Worm (Caenorhabditis elegans) whole organism, young adult: ENCODE results near the gene madf-3.

Source experiments
- F10E7.11 ChIP-seq: sonication (generic microtip); optimal IDR thresholded peaks from 2 replicates; lab custom pipeline; 2017; ENCODE audit warnings: mild to moderate bottlenecking, missing genetic modification characterization, moderate library complexity, missing compliant biosample characterization
- F22D6.2 ChIP-seq: sonication (generic microtip); optimal IDR thresholded peaks from 2 replicates; lab custom pipeline; 2016; ENCODE audit warnings: mild to moderate bottlenecking, missing genetic modification characterization, missing compliant biosample characterization
- F39B2.1 ChIP-seq: fragments of 200-800 bp; sonication (Bioruptor generic); IDR thresholded peaks from 2 replicates; pipeline ENCODE4 v1.3.6; 2022; ENCODE audit warnings: missing genetic modification reagents, missing genetic modification characterization, missing compliant biosample characterization
- F49E8.2 ChIP-seq: sonication (generic microtip); optimal IDR thresholded peaks from 3 replicates; lab custom pipeline; 2017; ENCODE audit warnings: missing genetic modification characterization, mild to moderate bottlenecking, missing compliant biosample characterization, antibody characterized with exemption, moderate library complexity; ENCODE audit not compliant: insufficient read depth
- F57A8.1 ChIP-seq: fragments of 200-800 bp; sonication (Bioruptor generic); optimal IDR thresholded peaks from 2 replicates; lab custom pipeline; 2018; ENCODE audit warnings: mild to moderate bottlenecking, missing genetic modification characterization, moderate library complexity, missing compliant biosample characterization
- T07F8.4 ChIP-seq: sonication (generic microtip); optimal IDR thresholded peaks from 2 replicates; lab custom pipeline; 2016; ENCODE audit warnings: mild to moderate bottlenecking, missing genetic modification characterization, moderate library complexity, missing compliant biosample characterization
- Y56A3A.18 ChIP-seq: fragments of 200-800 bp; sonication (Bioruptor generic); IDR thresholded peaks from 2 replicates; pipeline ENCODE4 v1.3.6; 2022; ENCODE audit warnings: missing genetic modification reagents, missing genetic modification characterization, missing compliant biosample characterization
- ZK185.1 ChIP-seq: sonication (generic microtip); optimal IDR thresholded peaks from 2 replicates; lab custom pipeline; 2016; ENCODE audit warnings: mild to moderate bottlenecking, missing genetic modification characterization, missing compliant biosample characterization; ENCODE audit not compliant: poor library complexity, severe bottlenecking
- ama-1 ChIP-seq, 3 experiments: fragments of 150-350 bp in 1 of 3; sonication (generic microtip) in 2 of 3; optimal IDR thresholded peaks; 2 replicates each; lab custom pipeline; 2014 to 2018; ENCODE audit warnings: missing biosample characterization in 2 of 3, missing genetic modification characterization in 2 of 3, missing genetic modification reagents in 2 of 3
- attf-5 ChIP-seq: fragments of 200-800 bp; sonication (Bioruptor generic); optimal IDR thresholded peaks from 2 replicates; lab custom pipeline; 2018; ENCODE audit warnings: mild to moderate bottlenecking, missing genetic modification characterization, missing compliant biosample characterization
- attf-6 ChIP-seq: fragments of 200-800 bp; sonication (Bioruptor generic); IDR thresholded peaks from 2 replicates; pipeline ENCODE4 v1.3.6; 2022; ENCODE audit warnings: missing genetic modification reagents, missing genetic modification characterization, missing compliant biosample characterization
- bed-2 ChIP-seq: fragments of 200-800 bp; sonication (Bioruptor generic); IDR thresholded peaks from 2 replicates; pipeline ENCODE4 v1.3.6; 2022; ENCODE audit warnings: missing genetic modification reagents, missing genetic modification characterization, missing compliant biosample characterization
- cebp-1 ChIP-seq, 2 experiments: fragments of 200-800 bp in 1 of 2; sonication (Bioruptor generic) in 1 of 2; sonication (generic microtip) in 1 of 2; IDR thresholded peaks in 1 of 2; optimal IDR thresholded peaks in 1 of 2; 2 replicates each; pipeline versions ENCODE4 v1.3.6 to Lab custom; 2017 to 2022; ENCODE audit warnings: missing compliant biosample characterization in 2 of 2, missing genetic modification characterization in 2 of 2, mild to moderate bottlenecking in 1 of 2, missing genetic modification reagents in 1 of 2, moderate library complexity in 1 of 2
- cebp-2 ChIP-seq: fragments of 200-800 bp; sonication (Bioruptor generic); IDR thresholded peaks from 2 replicates; pipeline ENCODE4 v1.3.6; 2022; ENCODE audit warnings: missing genetic modification characterization, missing compliant biosample characterization
- ceh-27 ChIP-seq: fragments of 200-800 bp; sonication (Bioruptor generic); optimal IDR thresholded peaks from 2 replicates; lab custom pipeline; 2018; ENCODE audit warnings: mild to moderate bottlenecking, missing genetic modification characterization, moderate library complexity, missing compliant biosample characterization
- ceh-40 ChIP-seq: fragments of 200-800 bp; sonication (Bioruptor generic); IDR thresholded peaks from 2 replicates; pipeline ENCODE4 v1.3.6; 2022; ENCODE audit warnings: missing genetic modification characterization, missing compliant biosample characterization
- ceh-79 ChIP-seq: sonication (generic microtip); optimal IDR thresholded peaks from 2 replicates; lab custom pipeline; 2017; ENCODE audit warnings: mild to moderate bottlenecking, missing genetic modification characterization, missing compliant biosample characterization
- die-1 ChIP-seq: sonication (generic microtip); optimal IDR thresholded peaks from 2 replicates; lab custom pipeline; 2016; ENCODE audit warnings: missing genotype, mild to moderate bottlenecking, missing genetic modification characterization, missing compliant biosample characterization
- dpff-1 ChIP-seq: sonication (generic microtip); optimal IDR thresholded peaks from 2 replicates; lab custom pipeline; 2017; ENCODE audit warnings: mild to moderate bottlenecking, missing genetic modification characterization, missing compliant biosample characterization
- dpl-1 ChIP-seq: fragments of 150-350 bp; optimal IDR thresholded peaks from 2 replicates; lab custom pipeline; 2014; ENCODE audit warnings: missing biosample characterization, missing genetic modification reagents, missing genetic modification characterization
- egl-18 ChIP-seq: fragments of 200-800 bp; sonication (Bioruptor generic); IDR thresholded peaks from 2 replicates; pipeline ENCODE4 v1.3.6; 2022; ENCODE audit warnings: missing genetic modification reagents, missing genetic modification characterization, missing compliant biosample characterization
- fkh-3 ChIP-seq: sonication (generic microtip); optimal IDR thresholded peaks from 2 replicates; lab custom pipeline; 2016; ENCODE audit warnings: mild to moderate bottlenecking, missing genetic modification characterization, missing compliant biosample characterization
- hmg-1.2 ChIP-seq: fragments of 200-800 bp; sonication (Bioruptor generic); IDR thresholded peaks from 2 replicates; pipeline ENCODE4 v1.3.6; 2022; ENCODE audit warnings: missing genetic modification reagents, missing genetic modification characterization, missing compliant biosample characterization
- hmg-20 ChIP-seq: fragments of 200-800 bp; sonication (Bioruptor generic); IDR thresholded peaks from 2 replicates; pipeline ENCODE4 v1.3.6; 2022; ENCODE audit warnings: missing genetic modification reagents, missing genetic modification characterization, missing compliant biosample characterization
- let-526 ChIP-seq: fragments of 200-800 bp; sonication (Bioruptor generic); IDR thresholded peaks from 2 replicates; pipeline ENCODE4 v1.3.6; 2022; ENCODE audit warnings: missing genetic modification reagents, missing genetic modification characterization, missing compliant biosample characterization
- lin-26 ChIP-seq: fragments of 200-800 bp; sonication (Bioruptor generic); IDR thresholded peaks from 2 replicates; pipeline ENCODE4 v1.3.6; 2022; ENCODE audit warnings: missing genetic modification reagents, missing genetic modification characterization, missing compliant biosample characterization
- lin-35 ChIP-seq, 3 experiments: fragments of 150-350 bp in 2 of 3; sonication (generic microtip) in 1 of 3; optimal IDR thresholded peaks; 2 replicates each; lab custom pipeline; 2014 to 2018; ENCODE audit warnings: missing biosample characterization in 3 of 3, missing genetic modification characterization in 3 of 3, missing genetic modification reagents in 3 of 3
- lir-1 ChIP-seq: fragments of 200-800 bp; sonication (Bioruptor generic); conservative IDR thresholded peaks from 2 replicates; pipeline ENCODE4 v1.3.6; 2022; ENCODE audit warnings: missing genetic modification reagents, missing genetic modification characterization, missing compliant biosample characterization
- mcd-1 ChIP-seq: fragments of 200-800 bp; sonication (Bioruptor generic); IDR thresholded peaks from 2 replicates; pipeline ENCODE4 v1.3.6; 2022; ENCODE audit warnings: missing genetic modification reagents, missing genetic modification characterization, missing compliant biosample characterization
- mel-28 ChIP-seq: sonication (generic microtip); optimal IDR thresholded peaks from 2 replicates; lab custom pipeline; 2016; ENCODE audit warnings: borderline replicate concordance, mild to moderate bottlenecking, missing genetic modification characterization, missing compliant biosample characterization
- mes-4 ChIP-seq: sonication (generic microtip); optimal IDR thresholded peaks from 2 replicates; lab custom pipeline; 2016; ENCODE audit warnings: missing genotype, missing genetic modification characterization, missing compliant biosample characterization
- mxl-1 ChIP-seq: sonication (generic microtip); optimal IDR thresholded peaks from 2 replicates; lab custom pipeline; 2016; ENCODE audit warnings: missing genetic modification characterization, missing compliant biosample characterization
- nfyb-1 ChIP-seq: fragments of 200-800 bp; sonication (Bioruptor generic); IDR thresholded peaks from 2 replicates; pipeline ENCODE4 v1.3.6; 2022; ENCODE audit warnings: missing genetic modification reagents, missing genetic modification characterization, missing compliant biosample characterization
- nhr-179 ChIP-seq: sonication (generic microtip); optimal IDR thresholded peaks from 2 replicates; lab custom pipeline; 2016; ENCODE audit warnings: mild to moderate bottlenecking, missing genetic modification characterization, missing compliant biosample characterization
- nhr-27 ChIP-seq: fragments of 200-800 bp; sonication (Bioruptor generic); optimal IDR thresholded peaks from 2 replicates; lab custom pipeline; 2018; ENCODE audit warnings: mild to moderate bottlenecking, missing genetic modification characterization, moderate library complexity, missing compliant biosample characterization
- nhr-80 ChIP-seq: sonication (generic microtip); optimal IDR thresholded peaks from 2 replicates; lab custom pipeline; 2016; ENCODE audit warnings: missing genetic modification characterization, missing compliant biosample characterization
- pbrm-1 ChIP-seq: fragments of 200-800 bp; sonication (Bioruptor generic); IDR thresholded peaks from 2 replicates; pipeline ENCODE4 v1.3.6; 2022; ENCODE audit warnings: missing genetic modification reagents, missing genetic modification characterization, missing compliant biosample characterization
- pha-4 ChIP-seq: fragments of 150-350 bp; sonication (generic microtip); optimal IDR thresholded peaks from 2 replicates; lab custom pipeline; 2014; ENCODE audit warnings: missing biosample characterization, missing genetic modification reagents, missing genetic modification characterization
- repo-1 ChIP-seq: sonication (generic microtip); optimal IDR thresholded peaks from 2 replicates; lab custom pipeline; 2017; ENCODE audit warnings: mild to moderate bottlenecking, missing genetic modification characterization, missing compliant biosample characterization
- snpc-1.3 ChIP-seq: sonication (generic microtip); optimal IDR thresholded peaks from 2 replicates; lab custom pipeline; 2017; ENCODE audit warnings: missing genetic modification characterization, mild to moderate bottlenecking, missing compliant biosample characterization, antibody characterized with exemption, moderate library complexity, missing genotype, missing genetic modification reagents; ENCODE audit not compliant: insufficient read depth
- tbx-9 ChIP-seq: sonication (generic microtip); optimal IDR thresholded peaks from 2 replicates; lab custom pipeline; 2016; ENCODE audit warnings: borderline replicate concordance, missing genetic modification characterization, inconsistent platforms, missing compliant biosample characterization
- tlf-1 ChIP-seq: fragments of 200-800 bp; sonication (Bioruptor generic); optimal IDR thresholded peaks from 2 replicates; lab custom pipeline; 2018; ENCODE audit warnings: mild to moderate bottlenecking, missing genetic modification characterization, missing compliant biosample characterization
- zim-3 ChIP-seq: sonication (generic microtip); optimal IDR thresholded peaks from 2 replicates; lab custom pipeline; 2017; ENCODE audit warnings: mild to moderate bottlenecking, missing genetic modification characterization, moderate library complexity, missing compliant biosample characterization
- ztf-22 ChIP-seq: fragments of 200-800 bp; sonication (Bioruptor generic); optimal IDR thresholded peaks from 2 replicates; lab custom pipeline; 2018; ENCODE audit warnings: mild to moderate bottlenecking, missing genetic modification characterization, moderate library complexity, missing compliant biosample characterization
- ztf-25 ChIP-seq: fragments of 200-800 bp; sonication (Bioruptor generic); IDR thresholded peaks from 2 replicates; pipeline ENCODE4 v1.3.6; 2022; ENCODE audit warnings: missing genetic modification reagents, missing genetic modification characterization, missing compliant biosample characterization
- ztf-28 ChIP-seq: fragments of 200-800 bp; sonication (Bioruptor generic); IDR thresholded peaks from 2 replicates; pipeline ENCODE4 v1.3.6; 2022; ENCODE audit warnings: missing genetic modification reagents, missing genetic modification characterization, missing compliant biosample characterization
- ztf-6 ChIP-seq: fragments of 200-800 bp; sonication (Bioruptor generic); IDR thresholded peaks from 2 replicates; pipeline ENCODE4 v1.3.6; 2022; ENCODE audit warnings: missing genetic modification reagents, missing genetic modification characterization, missing compliant biosample characterization

madf-3 gene

ce11 chrII:4299227-4299703 lies 35.3 kb upstream of the madf-3 start, which contains the start of gene sco-1 (continued):
- TF ChIP-seq lir-1 (GFP tag; lab: Robert Waterston, UW): peak; percentile 89
- no peak for TF ChIP-seq tbx-9 (tag; lab: Kevin White, UChicago)
- peak; percentile 24 for TF ChIP-seq F22D6.2 (tag; lab: Kevin White, UChicago)
- peak; percentile 88 for TF ChIP-seq let-526 (GFP tag; lab: Robert Waterston, UW)
- TF ChIP-seq fkh-3 (tag; lab: Kevin White, UChicago): no peak
- TF ChIP-seq F39B2.1 (GFP tag; lab: Robert Waterston, UW): no peak
- peak; percentile 19 to 88 (median 28) for TF ChIP-seq lin-35 (GFP tag; optimal IDR thresholded peaks at IDR 0.05; lab: Kevin White, UChicago)
- TF ChIP-seq cebp-2: no peak
- TF ChIP-seq mes-4 (tag; lab: Kevin White, UChicago): no peak
- TF ChIP-seq dpff-1: no peak
- TF ChIP-seq ceh-79 (tag; lab: Kevin White, UChicago): no peak
- TF ChIP-seq snpc-1.3: peak; percentile 78
- TF ChIP-seq nhr-80 (tag; lab: Kevin White, UChicago): peak; percentile 29
- no peak for TF ChIP-seq ama-1 (optimal IDR thresholded peaks at IDR 0.05; lab: Kevin White, UChicago)
- TF ChIP-seq ama-1 (GFP tag; optimal IDR thresholded peaks at IDR 0.05; lab: Kevin White, UChicago): no peak
- TF ChIP-seq T07F8.4 (tag; lab: Kevin White, UChicago): peak; percentile 5
- peak; percentile 84 for TF ChIP-seq ztf-25 (GFP tag; lab: Robert Waterston, UW)
- TF ChIP-seq ztf-6: peak; percentile 90; the same call in 1 of the 2 replicates
- peak; percentile 95 for TF ChIP-seq bed-2 (GFP tag; lab: Robert Waterston, UW)
- TF ChIP-seq mel-28 (tag; lab: Kevin White, UChicago): no peak
- no peak for TF ChIP-seq attf-6 (GFP tag; lab: Robert Waterston, UW)
- no peak for TF ChIP-seq mxl-1 (tag; lab: Kevin White, UChicago)
- TF ChIP-seq nfyb-1 (GFP tag; lab: Robert Waterston, UW): peak; percentile 95
- peak; percentile 1 for TF ChIP-seq F49E8.2 (tag; lab: Kevin White, UChicago)
- TF ChIP-seq pbrm-1: peak; percentile 89
- TF ChIP-seq ztf-28 (GFP tag; lab: Robert Waterston, UW): no peak; the same call in 1 of the 2 replicates
- peak; percentile 96 for TF ChIP-seq pha-4 (tag; lab: Kevin White, UChicago)
- 0 out of 2 replicates have a peak, but pooled peaks have one; percentile 29 for TF ChIP-seq egl-18 (GFP tag; lab: Robert Waterston, UW)
- peak; percentile 39 for TF ChIP-seq repo-1 (tag; lab: Kevin White, UChicago)
- TF ChIP-seq F57A8.1 (GFP tag; lab: Kevin White, UChicago): no peak
- TF ChIP-seq ceh-27: peak; percentile 98
- 0 out of 2 replicates have a peak, but pooled peaks have one; percentile 30 for TF ChIP-seq lin-26 (GFP tag; lab: Robert Waterston, UW)
- TF ChIP-seq attf-5 (GFP tag; lab: Kevin White, UChicago): peak; percentile 89
- TF ChIP-seq dpl-1 (GFP tag; lab: Kevin White, UChicago): peak; percentile 64
- peak; percentile 87 for TF ChIP-seq hmg-20 (GFP tag; lab: Robert Waterston, UW)
- no peak for TF ChIP-seq F10E7.11
- TF ChIP-seq nhr-27 (tag; lab: Kevin White, UChicago): no peak
- peak; percentile 68 for TF ChIP-seq hmg-1.2 (GFP tag; lab: Robert Waterston, UW)
- TF ChIP-seq cebp-1 (GFP tag; IDR thresholded peaks at IDR 0.05; lab: Robert Waterston, UW): peak; percentile 70
- TF ChIP-seq cebp-1 (tag; optimal IDR thresholded peaks at IDR 0.05; lab: Kevin White, UChicago): peak; percentile 84
- TF ChIP-seq ztf-22: no peak
- no peak for TF ChIP-seq ZK185.1 (tag; lab: Kevin White, UChicago)
- TF ChIP-seq Y56A3A.18 (GFP tag; lab: Robert Waterston, UW): 0 out of 2 replicates have a peak, but pooled peaks have one; percentile 79
- peak; percentile 81 for TF ChIP-seq tlf-1 (GFP tag; lab: Kevin White, UChicago)
- TF ChIP-seq die-1 (tag; lab: Kevin White, UChicago): no peak
- TF ChIP-seq zim-3 (tag; lab: Kevin White, UChicago): peak; percentile 54
- no peak for TF ChIP-seq ceh-40 (GFP tag; lab: Robert Waterston, UW)
- no peak for TF ChIP-seq nhr-179 (tag; lab: Kevin White, UChicago)
- peak; percentile 91 for TF ChIP-seq mcd-1 (GFP tag; lab: Robert Waterston, UW)
